Fruit fly (Drosophila melanogaster): ENCODE measurements around the gene CG14086.

Gene CG14086

dm6 chr3L:19228857-19229398 lies 46.7 kb upstream of the CG14086 start (continued):
- TF ChIP-seq CG2875 (GFP tag; optimal IDR thresholded peaks at IDR 0.05) (no peak), CG15601 (tag; optimal IDR thresholded peaks at IDR 0.05) (peak; percentile 9), gcm (GFP tag; optimal IDR thresholded peaks at IDR 0.05) (peak; percentile 8), Blimp-1 (GFP tag; optimal IDR thresholded peaks at IDR 0.05) (peak; percentile 21), eve (GFP tag; optimal IDR thresholded peaks at IDR 0.05) (peak in 1 of 2 experiments; percentile 14), MBD-R2 (GFP tag; IDR thresholded peaks at IDR 0.05) (no peak), CG2678 (tag; optimal IDR thresholded peaks at IDR 0.05) (peak; percentile 22), CG17359 (tag; optimal IDR thresholded peaks at IDR 0.05) (peak; percentile 15), CG13287 (GFP tag; IDR thresholded peaks at IDR 0.05; ENCODE audit: partially characterized antibody) (no peak), CG6254 (GFP tag; optimal IDR thresholded peaks at IDR 0.05) (no peak), CG30431 (GFP tag; optimal IDR thresholded peaks at IDR 0.05) (no peak), vfl (GFP tag; optimal IDR thresholded peaks at IDR 0.05) (no peak), dmrt11E (tag; optimal IDR thresholded peaks at IDR 0.05) (peak; percentile 25), CG18262 (tag; optimal IDR thresholded peaks at IDR 0.05) (peak; percentile 48), klu (GFP tag; IDR thresholded peaks at IDR 0.05) (no peak), Poxn (GFP tag; IDR thresholded peaks at IDR 0.05) (no peak), Aef1 (GFP tag; IDR thresholded peaks at IDR 0.05) (no peak), CG18764 (GFP tag; optimal IDR thresholded peaks at IDR 0.05) (no peak), seq (GFP tag; IDR thresholded peaks at IDR 0.05) (no peak), exex (tag; optimal IDR thresholded peaks at IDR 0.05) (no peak), aop (GFP tag; IDR thresholded peaks at IDR 0.05) (no peak)

dm6 chr3L:19229491-19229890 lies 46.1 kb upstream of the CG14086 start:
- TF ChIP-seq ssp (GFP tag; IDR thresholded peaks at IDR 0.05) (no peak), abd-A (tag; optimal IDR thresholded peaks at IDR 0.05) (peak; percentile 96), phol (tag; optimal IDR thresholded peaks at IDR 0.05) (peak; percentile 34), Ets65A (GFP tag) (peak; percentile 39), cg (GFP tag; optimal IDR thresholded peaks at IDR 0.05) (peak; percentile 19), mirr (GFP tag; optimal IDR thresholded peaks at IDR 0.05) (peak; percentile 26), NC2α (GFP tag; optimal IDR thresholded peaks at IDR 0.05) (no peak), rib (GFP tag; IDR thresholded peaks at IDR 0.05) (0 out of 2 replicates have a peak, but pooled peaks have one; percentile 11), CG14667 (GFP tag; IDR thresholded peaks at IDR 0.05) (no peak), CG18599 (GFP tag; optimal IDR thresholded peaks at IDR 0.05) (peak; percentile 40), fd3F (GFP tag; optimal IDR thresholded peaks at IDR 0.05) (no peak), Hr51 (GFP tag; optimal IDR thresholded peaks at IDR 0.05) (peak in 1 of 2 experiments; percentile 38), cad (GFP tag; optimal IDR thresholded peaks at IDR 0.05) (no peak), Deaf1 (tag; optimal IDR thresholded peaks at IDR 0.05) (peak; percentile 62), CG4360 (GFP tag; IDR thresholded peaks at IDR 0.05) (peak; percentile 60; the same call in 1 of the 2 replicates), Med (GFP tag) (peak; percentile 64), CG6254 (GFP tag; optimal IDR thresholded peaks at IDR 0.05) (no peak)

Measured in whole organism, embryonic.